Worm (Caenorhabditis elegans) whole organism, early embryonic: ENCODE data around the gene Y7A5A.3.

Experiments
- F13C5.2 ChIP-seq: sonication (generic microtip); optimal IDR thresholded peaks from 2 replicates; lab custom pipeline; 2017; ENCODE audit warnings: mild to moderate bottlenecking, missing genetic modification characterization, inconsistent platforms, missing compliant biosample characterization
- ama-1 ChIP-seq: fragments of 150-350 bp; optimal IDR thresholded peaks from 2 replicates; lab custom pipeline; 2014
- scrt-1 ChIP-seq: fragments of 200-800 bp; sonication (Bioruptor generic); IDR thresholded peaks from 2 replicates; pipeline ENCODE4 v1.3.6; 2022; ENCODE audit warnings: missing genetic modification characterization, missing compliant biosample characterization
- tra-4 ChIP-seq: sonication (generic microtip); optimal IDR thresholded peaks from 2 replicates; lab custom pipeline; 2017; ENCODE audit warnings: missing genetic modification characterization, missing compliant biosample characterization

- TF ChIP-seq ama-1 (lab: Kevin White, UChicago) (no peak), F13C5.2 (tag; lab: Kevin White, UChicago) (peak; percentile 93), scrt-1 (GFP tag; lab: Robert Waterston, UW) (peak; percentile 96), tra-4 (no peak)
These were observed 42.6 kb downstream of the Y7A5A.3 start for ce11 chrX:15741852-15742251.
